Fruit fly (Drosophila melanogaster) whole organism, pupa: ENCODE measurements around the gene CG33090.

Experiments used
- CG10348 ChIP-seq: fragments of 200-800 bp; sonication (Bioruptor generic); IDR thresholded peaks from 2 replicates; pipeline ENCODE4 v1.3.6; 2022; ENCODE audit warnings: missing biosample characterization, missing genetic modification characterization
- CG12605 ChIP-seq: fragments of 200-800 bp; sonication (Bioruptor generic); IDR thresholded peaks from 2 replicates; pipeline ENCODE4 v1.3.6; 2022; ENCODE audit warnings: missing biosample characterization, missing genetic modification characterization
- CG13204 ChIP-seq: fragments of 200-800 bp; sonication (Bioruptor generic); optimal IDR thresholded peaks from 2 replicates; lab custom pipeline; 2018; ENCODE audit warnings: missing biosample characterization, mild to moderate bottlenecking, missing genetic modification characterization, moderate library complexity
- CG14655 ChIP-seq: fragments of 200-800 bp; sonication (Bioruptor generic); optimal IDR thresholded peaks from 3 replicates; lab custom pipeline; 2017; ENCODE audit warnings: mild to moderate bottlenecking, missing biosample characterization, missing genetic modification reagents, missing genetic modification characterization
- CG17806 ChIP-seq: fragments of 200-800 bp; sonication (Bioruptor generic); optimal IDR thresholded peaks from 2 replicates; lab custom pipeline; 2018; ENCODE audit warnings: missing biosample characterization, mild to moderate bottlenecking, missing genetic modification characterization, moderate library complexity
- CG32121 ChIP-seq: fragments of 200-800 bp; sonication (Bioruptor generic); IDR thresholded peaks from 2 replicates; pipeline ENCODE4 v1.3.6; 2022; ENCODE audit warnings: missing biosample characterization, missing genetic modification characterization
- CG34367 ChIP-seq: fragments of 200-800 bp; sonication (Bioruptor generic); optimal IDR thresholded peaks from 2 replicates; lab custom pipeline; 2018; ENCODE audit warnings: missing biosample characterization, mild to moderate bottlenecking, missing genetic modification characterization
- CG9948 ChIP-seq: fragments of 200-800 bp; sonication (Bioruptor generic); optimal IDR thresholded peaks from 2 replicates; lab custom pipeline; 2018; ENCODE audit warnings: missing biosample characterization, mild to moderate bottlenecking, missing genetic modification characterization, moderate library complexity
- EcR ChIP-seq: fragments of 200-800 bp; sonication (Bioruptor generic); optimal IDR thresholded peaks from 3 replicates; lab custom pipeline; 2019; ENCODE audit warnings: missing biosample characterization, missing genetic modification characterization, mild to moderate bottlenecking, moderate library complexity, missing genetic modification reagents
- Pif1B ChIP-seq: fragments of 200-800 bp; sonication (Bioruptor generic); optimal IDR thresholded peaks from 3 replicates; lab custom pipeline; 2016; ENCODE audit warnings: missing biosample characterization, missing genetic modification characterization
- Snoo ChIP-seq: fragments of 200-800 bp; sonication (Bioruptor generic); optimal IDR thresholded peaks from 3 replicates; lab custom pipeline; 2017; ENCODE audit warnings: missing biosample characterization, mild to moderate bottlenecking, missing genetic modification characterization, inconsistent platforms
- fd96Ca ChIP-seq: fragments of 200-800 bp; sonication (Bioruptor generic); IDR thresholded peaks from 3 replicates; pipeline ENCODE4 v1.3.6; 2022; ENCODE audit warnings: missing biosample characterization, missing genetic modification characterization
- gl ChIP-seq: fragments of 200-800 bp; sonication (Bioruptor generic); optimal IDR thresholded peaks from 2 replicates; lab custom pipeline; 2018; ENCODE audit warnings: missing biosample characterization, mild to moderate bottlenecking, missing genetic modification characterization
- rn ChIP-seq: fragments of 200-800 bp; sonication (Bioruptor generic); IDR thresholded peaks from 2 replicates; pipeline ENCODE4 v1.3.6; 2022; ENCODE audit warnings: missing biosample characterization, missing genetic modification characterization

- TF ChIP-seq rn (no peak), fd96Ca (GFP tag; lab: Robert Waterston, UW) (no peak), CG9948 (tag; lab: Kevin White, UChicago) (no peak), gl (tag; lab: Kevin White, UChicago) (no peak), CG13204 (GFP tag; lab: Kevin White, UChicago) (no peak), Pif1B (GFP tag; lab: Kevin White, UChicago) (no peak), EcR (GFP tag; lab: Kevin White, UChicago) (no peak), Snoo (tag; lab: Kevin White, UChicago) (no peak), CG10348 (GFP tag; lab: Robert Waterston, UW) (no peak), CG34367 (no peak), CG12605 (no peak), CG14655 (GFP tag; lab: Kevin White, UChicago) (no peak), CG17806 (tag; lab: Kevin White, UChicago) (no peak), CG32121 (GFP tag; lab: Robert Waterston, UW) (no peak)
These were observed 47.1 kb downstream of the CG33090 start, which contains the start of gene ppk for dm6 chr2L:14381072-14381471.
